Worm (Caenorhabditis elegans) whole organism, young adult: ENCODE measurements around the gene let-721.

ENCODE experiments used
- B0035.1 ChIP-seq: sonication (generic microtip); optimal IDR thresholded peaks from 2 replicates; lab custom pipeline; 2016; ENCODE audit warnings: missing genetic modification characterization, mild to moderate bottlenecking, missing compliant biosample characterization, missing genotype, missing genetic modification reagents
- F10E7.11 ChIP-seq: sonication (generic microtip); optimal IDR thresholded peaks from 2 replicates; lab custom pipeline; 2017; ENCODE audit warnings: mild to moderate bottlenecking, missing genetic modification characterization, moderate library complexity, missing compliant biosample characterization
- F23B12.7 ChIP-seq: sonication (generic microtip); optimal IDR thresholded peaks from 2 replicates; lab custom pipeline; 2017; ENCODE audit warnings: missing genetic modification characterization, mild to moderate bottlenecking, missing compliant biosample characterization, antibody characterized with exemption, moderate library complexity; ENCODE audit not compliant: insufficient read depth
- F49E8.2 ChIP-seq: sonication (generic microtip); optimal IDR thresholded peaks from 3 replicates; lab custom pipeline; 2017; ENCODE audit warnings: missing genetic modification characterization, mild to moderate bottlenecking, missing compliant biosample characterization, antibody characterized with exemption, moderate library complexity; ENCODE audit not compliant: insufficient read depth
- F55B11.4 ChIP-seq: sonication (generic microtip); optimal IDR thresholded peaks from 2 replicates; lab custom pipeline; 2016; ENCODE audit warnings: missing compliant biosample characterization, missing genetic modification characterization, borderline replicate concordance; ENCODE audit not compliant: insufficient read depth
- T07F8.4 ChIP-seq: sonication (generic microtip); optimal IDR thresholded peaks from 2 replicates; lab custom pipeline; 2016; ENCODE audit warnings: mild to moderate bottlenecking, missing genetic modification characterization, moderate library complexity, missing compliant biosample characterization
- T26A5.8 ChIP-seq: sonication (generic microtip); optimal IDR thresholded peaks from 2 replicates; lab custom pipeline; 2016; ENCODE audit warnings: missing genetic modification characterization, missing compliant biosample characterization
- Y67H2A.10 ChIP-seq: fragments of 200-800 bp; sonication (Bioruptor generic); conservative IDR thresholded peaks from 2 replicates; pipeline ENCODE4 v1.3.6; 2022; ENCODE audit warnings: missing genetic modification reagents, missing genetic modification characterization, missing compliant biosample characterization
- Y95B8A.8 ChIP-seq: fragments of 200-800 bp; sonication (Bioruptor generic); IDR thresholded peaks from 2 replicates; pipeline ENCODE4 v1.3.6; 2022; ENCODE audit warnings: missing genetic modification reagents, missing genetic modification characterization, missing compliant biosample characterization
- bed-1 ChIP-seq: fragments of 200-800 bp; sonication (Bioruptor generic); IDR thresholded peaks from 2 replicates; pipeline ENCODE4 v1.3.6; 2022; ENCODE audit warnings: missing genetic modification reagents, missing genetic modification characterization, missing compliant biosample characterization
- cebp-1 ChIP-seq, 2 experiments: fragments of 200-800 bp in 1 of 2; sonication (Bioruptor generic) in 1 of 2; sonication (generic microtip) in 1 of 2; IDR thresholded peaks in 1 of 2; optimal IDR thresholded peaks in 1 of 2; 2 replicates each; pipeline versions ENCODE4 v1.3.6 to Lab custom; 2017 to 2022; ENCODE audit warnings: missing compliant biosample characterization in 2 of 2, missing genetic modification characterization in 2 of 2, mild to moderate bottlenecking in 1 of 2, missing genetic modification reagents in 1 of 2, moderate library complexity in 1 of 2
- ceh-100 ChIP-seq: fragments of 200-800 bp; sonication (Bioruptor generic); IDR thresholded peaks from 2 replicates; pipeline ENCODE4 v1.3.6; 2022; ENCODE audit warnings: missing genetic modification reagents, missing genetic modification characterization, missing compliant biosample characterization
- die-1 ChIP-seq: sonication (generic microtip); optimal IDR thresholded peaks from 2 replicates; lab custom pipeline; 2016; ENCODE audit warnings: missing genotype, mild to moderate bottlenecking, missing genetic modification characterization, missing compliant biosample characterization
- efl-1 ChIP-seq: fragments of 150-350 bp; optimal IDR thresholded peaks from 2 replicates; lab custom pipeline; 2014; ENCODE audit warnings: missing biosample characterization, missing genetic modification reagents, missing genetic modification characterization
- ekl-4 ChIP-seq: fragments of 200-800 bp; sonication (Bioruptor generic); IDR thresholded peaks from 2 replicates; pipeline ENCODE4 v1.3.6; 2022; ENCODE audit warnings: missing genetic modification reagents, missing genetic modification characterization, missing compliant biosample characterization
- fkh-3 ChIP-seq: sonication (generic microtip); optimal IDR thresholded peaks from 2 replicates; lab custom pipeline; 2016; ENCODE audit warnings: mild to moderate bottlenecking, missing genetic modification characterization, missing compliant biosample characterization
- hsf-1 ChIP-seq: fragments of 200-800 bp; sonication (Bioruptor generic); IDR thresholded peaks from 2 replicates; pipeline ENCODE4 v1.3.6; 2022; ENCODE audit warnings: missing genetic modification reagents, missing genetic modification characterization, missing compliant biosample characterization
- lag-1 ChIP-seq: fragments of 200-800 bp; sonication (Bioruptor generic); IDR thresholded peaks from 2 replicates; pipeline ENCODE4 v1.3.6; 2022; ENCODE audit warnings: missing genetic modification reagents, missing genetic modification characterization, missing compliant biosample characterization
- let-526 ChIP-seq: fragments of 200-800 bp; sonication (Bioruptor generic); IDR thresholded peaks from 2 replicates; pipeline ENCODE4 v1.3.6; 2022; ENCODE audit warnings: missing genetic modification reagents, missing genetic modification characterization, missing compliant biosample characterization
- let-607 ChIP-seq, 2 experiments: fragments of 200-800 bp in 1 of 2; sonication (Bioruptor generic) in 1 of 2; sonication (generic microtip) in 1 of 2; optimal IDR thresholded peaks; 2 replicates each; lab custom pipeline; 2016 to 2018; ENCODE audit warnings: mild to moderate bottlenecking in 2 of 2, missing compliant biosample characterization in 2 of 2, missing genetic modification characterization in 2 of 2, moderate library complexity in 2 of 2, missing genotype in 1 of 2
- lir-1 ChIP-seq: fragments of 200-800 bp; sonication (Bioruptor generic); conservative IDR thresholded peaks from 2 replicates; pipeline ENCODE4 v1.3.6; 2022; ENCODE audit warnings: missing genetic modification reagents, missing genetic modification characterization, missing compliant biosample characterization
- lsl-1 ChIP-seq: fragments of 200-800 bp; sonication (Bioruptor generic); optimal IDR thresholded peaks from 2 replicates; lab custom pipeline; 2018; ENCODE audit warnings: mild to moderate bottlenecking, missing genetic modification characterization, moderate library complexity, missing compliant biosample characterization
- madf-6 ChIP-seq: fragments of 200-800 bp; sonication (Bioruptor generic); IDR thresholded peaks from 2 replicates; pipeline ENCODE4 v1.3.6; 2022; ENCODE audit warnings: missing genetic modification reagents, missing genetic modification characterization, missing compliant biosample characterization
- mcd-1 ChIP-seq: fragments of 200-800 bp; sonication (Bioruptor generic); IDR thresholded peaks from 2 replicates; pipeline ENCODE4 v1.3.6; 2022; ENCODE audit warnings: missing genetic modification reagents, missing genetic modification characterization, missing compliant biosample characterization
- mel-28 ChIP-seq: sonication (generic microtip); optimal IDR thresholded peaks from 2 replicates; lab custom pipeline; 2016; ENCODE audit warnings: borderline replicate concordance, mild to moderate bottlenecking, missing genetic modification characterization, missing compliant biosample characterization
- nfya-2 ChIP-seq: fragments of 200-800 bp; sonication (Bioruptor generic); IDR thresholded peaks from 2 replicates; pipeline ENCODE4 v1.3.6; 2022; ENCODE audit warnings: missing genetic modification reagents, missing genetic modification characterization, missing compliant biosample characterization
- nhr-80 ChIP-seq: sonication (generic microtip); optimal IDR thresholded peaks from 2 replicates; lab custom pipeline; 2016; ENCODE audit warnings: missing genetic modification characterization, missing compliant biosample characterization
- nhr-90 ChIP-seq: sonication (generic microtip); optimal IDR thresholded peaks from 2 replicates; lab custom pipeline; 2016; ENCODE audit warnings: missing genotype, mild to moderate bottlenecking, missing genetic modification characterization, missing compliant biosample characterization
- pha-4 ChIP-seq: fragments of 150-350 bp; sonication (generic microtip); optimal IDR thresholded peaks from 2 replicates; lab custom pipeline; 2014; ENCODE audit warnings: missing biosample characterization, missing genetic modification reagents, missing genetic modification characterization
- rec-8 ChIP-seq, 2 experiments: sonication (generic microtip); optimal IDR thresholded peaks; 2 replicates each; lab custom pipeline; 2016; ENCODE audit warnings: mild to moderate bottlenecking in 2 of 2, missing genetic modification characterization in 2 of 2, missing genetic modification reagents in 2 of 2, missing genotype in 2 of 2, missing biosample characterization in 1 of 2, missing compliant biosample characterization in 1 of 2, moderate library complexity in 1 of 2
- repo-1 ChIP-seq: sonication (generic microtip); optimal IDR thresholded peaks from 2 replicates; lab custom pipeline; 2017; ENCODE audit warnings: mild to moderate bottlenecking, missing genetic modification characterization, missing compliant biosample characterization
- rpc-1 ChIP-seq, 2 experiments: fragments of 150-350 bp in 1 of 2; sonication (generic microtip) in 1 of 2; optimal IDR thresholded peaks; 2 replicates each; lab custom pipeline; 2014 to 2018; ENCODE audit warnings: missing biosample characterization in 1 of 2, missing genetic modification characterization in 1 of 2, missing genetic modification reagents in 1 of 2, missing genotype in 1 of 2
- sea-2 ChIP-seq: fragments of 200-800 bp; sonication (Bioruptor generic); IDR thresholded peaks from 2 replicates; pipeline ENCODE4 v1.3.6; 2022; ENCODE audit warnings: missing genetic modification characterization, missing compliant biosample characterization
- snpc-1.1 ChIP-seq: sonication (generic microtip); optimal IDR thresholded peaks from 2 replicates; lab custom pipeline; 2017; ENCODE audit warnings: missing genetic modification characterization, mild to moderate bottlenecking, missing compliant biosample characterization, antibody characterized with exemption, moderate library complexity, missing genotype, missing genetic modification reagents; ENCODE audit not compliant: insufficient read depth
- somi-1 ChIP-seq: fragments of 200-800 bp; sonication (Bioruptor generic); optimal IDR thresholded peaks from 2 replicates; lab custom pipeline; 2018; ENCODE audit warnings: mild to moderate bottlenecking, missing genetic modification characterization, missing compliant biosample characterization
- zfh-2 ChIP-seq: fragments of 200-800 bp; sonication (Bioruptor generic); conservative IDR thresholded peaks from 2 replicates; pipeline ENCODE4 v1.3.6; 2022; ENCODE audit warnings: missing genetic modification reagents, missing genetic modification characterization, missing compliant biosample characterization
- ztf-18 ChIP-seq: sonication (generic microtip); optimal IDR thresholded peaks from 2 replicates; lab custom pipeline; 2016; ENCODE audit warnings: missing genotype, mild to moderate bottlenecking, missing genetic modification characterization, missing compliant biosample characterization
- ztf-22 ChIP-seq: fragments of 200-800 bp; sonication (Bioruptor generic); optimal IDR thresholded peaks from 2 replicates; lab custom pipeline; 2018; ENCODE audit warnings: mild to moderate bottlenecking, missing genetic modification characterization, moderate library complexity, missing compliant biosample characterization
- ztf-26 ChIP-seq: sonication (generic microtip); optimal IDR thresholded peaks from 2 replicates; lab custom pipeline; 2017; ENCODE audit warnings: missing genetic modification characterization, missing compliant biosample characterization
- ztf-6 ChIP-seq: fragments of 200-800 bp; sonication (Bioruptor generic); IDR thresholded peaks from 2 replicates; pipeline ENCODE4 v1.3.6; 2022; ENCODE audit warnings: missing genetic modification reagents, missing genetic modification characterization, missing compliant biosample characterization

let-721 gene

ce11 chrIII:6488916-6489315 lies 42.2 kb upstream of the let-721 start (continued):
- TF ChIP-seq Y95B8A.8 (GFP tag; lab: Robert Waterston, UW) = no peak
- peak; percentile 47; the same call in 1 of the 2 replicates for TF ChIP-seq madf-6
- TF ChIP-seq mcd-1 (GFP tag; lab: Robert Waterston, UW) = no peak
- TF ChIP-seq F23B12.7 (tag; lab: Kevin White, UChicago) = peak; percentile 43
- peak; percentile 61 for TF ChIP-seq efl-1 (GFP tag; lab: Kevin White, UChicago)

ce11 chrIII:6482918-6483317 lies 36.2 kb upstream of the let-721 start, which contains the start of gene chtb-2:
chtb-2 (plus strand) TSS chrIII:6483218.
- TF ChIP-seq T07F8.4 (no peak), lsl-1 (no peak), repo-1 (tag; lab: Kevin White, UChicago) (no peak), F23B12.7 (tag; lab: Kevin White, UChicago) (no peak), ztf-6 (GFP tag; lab: Robert Waterston, UW) (no peak), rec-8 (tag; optimal IDR thresholded peaks at IDR 0.05; lab: Kevin White, UChicago) (no peak), ekl-4 (GFP tag; lab: Robert Waterston, UW) (no peak), rpc-1 (optimal IDR thresholded peaks at IDR 0.05; lab: Kevin White, UChicago) (no peak), rpc-1 (tag; optimal IDR thresholded peaks at IDR 0.05; lab: Kevin White, UChicago) (no peak), F10E7.11 (tag; lab: Kevin White, UChicago) (no peak), hsf-1 (GFP tag; lab: Robert Waterston, UW) (no peak), bed-1 (GFP tag; lab: Robert Waterston, UW) (no peak), nhr-90 (tag; lab: Kevin White, UChicago) (no peak), let-607 (tag; optimal IDR thresholded peaks at IDR 0.05; lab: Kevin White, UChicago) (no peak), die-1 (no peak), lag-1 (GFP tag; lab: Robert Waterston, UW) (no peak), cebp-1 (GFP tag; IDR thresholded peaks at IDR 0.05; lab: Robert Waterston, UW) (no peak), cebp-1 (tag; optimal IDR thresholded peaks at IDR 0.05; lab: Kevin White, UChicago) (no peak), lir-1 (GFP tag; lab: Robert Waterston, UW) (no peak), pha-4 (no peak), ztf-18 (no peak)

ce11 chrIII:6479439-6479838 lies 32.7 kb upstream of the let-721 start:
- no peak for TF ChIP-seq F49E8.2 (tag; lab: Kevin White, UChicago)
- TF ChIP-seq rpc-1 (optimal IDR thresholded peaks at IDR 0.05; lab: Kevin White, UChicago) = no peak
- TF ChIP-seq rpc-1 (tag; optimal IDR thresholded peaks at IDR 0.05; lab: Kevin White, UChicago) = no peak
- TF ChIP-seq sea-2 = no peak
- TF ChIP-seq mel-28 (tag; lab: Kevin White, UChicago) = no peak
- TF ChIP-seq nfya-2 = no peak
- TF ChIP-seq ceh-100 = no peak
- TF ChIP-seq somi-1 (GFP tag; lab: Kevin White, UChicago) = no peak
- no peak for TF ChIP-seq Y67H2A.10
- TF ChIP-seq T26A5.8 (tag; lab: Kevin White, UChicago) = no peak
- TF ChIP-seq F55B11.4 (tag; lab: Kevin White, UChicago) = no peak
- no peak for TF ChIP-seq snpc-1.1
- no peak for TF ChIP-seq ztf-26 (tag; lab: Kevin White, UChicago)
- TF ChIP-seq nhr-80 (tag; lab: Kevin White, UChicago) = no peak
- no peak for TF ChIP-seq ztf-22 (GFP tag; lab: Kevin White, UChicago)
- no peak for TF ChIP-seq fkh-3 (tag; lab: Kevin White, UChicago)
- TF ChIP-seq B0035.1 = no peak
- TF ChIP-seq let-526 = no peak
- TF ChIP-seq zfh-2 (GFP tag; lab: Robert Waterston, UW) = no peak
- TF ChIP-seq let-607 (tag; optimal IDR thresholded peaks at IDR 0.05; lab: Kevin White, UChicago) = no peak
- TF ChIP-seq pha-4 = no peak
